Fruit fly (Drosophila melanogaster): ENCODE results near the gene CG8891.
A peak's percentile ranks its signal among the peaks of the same experiment; 100 is the strongest.

CG8891 gene

dm6 chr2L:5009306-5010030 lies 30.3 kb upstream of the CG8891 start, which contains the start of gene Rtnl1:
Gene Rtnl1, minus strand, starts transcription at chr2L:5009720.
- TF ChIP-seq CG11762 (GFP tag; optimal IDR thresholded peaks at IDR 0.05; ENCODE audit: insufficient read depth) (no peak), CG8319 (GFP tag; optimal IDR thresholded peaks at IDR 0.05) (no peak), CG6808 (GFP tag; optimal IDR thresholded peaks at IDR 0.05) (no peak), CG6792 (GFP tag; optimal IDR thresholded peaks at IDR 0.05) (no peak), fd59A (GFP tag; optimal IDR thresholded peaks at IDR 0.05) (no peak), CG9139 (GFP tag; optimal IDR thresholded peaks at IDR 0.05) (no peak), lz (GFP tag; optimal IDR thresholded peaks at IDR 0.05) (peak; percentile 35), CG6854 (GFP tag; optimal IDR thresholded peaks at IDR 0.05) (peak; percentile 54), ss (GFP tag; optimal IDR thresholded peaks at IDR 0.05) (peak in 1 of 2 experiments; percentile 42), esn (GFP tag; optimal IDR thresholded peaks at IDR 0.05) (peak; percentile 54), CG6163 (GFP tag; IDR thresholded peaks at IDR 0.05) (no peak), CG3919 (GFP tag; optimal IDR thresholded peaks at IDR 0.05) (peak; percentile 21), topi (GFP tag; optimal IDR thresholded peaks at IDR 0.05) (peak; percentile 12), CG10669 (GFP tag; optimal IDR thresholded peaks at IDR 0.05) (no peak), vri (GFP tag; optimal IDR thresholded peaks at IDR 0.05) (peak; percentile 30), svp (GFP tag) (no peak), OdsH (GFP tag; optimal IDR thresholded peaks at IDR 0.05) (no peak), dsx (GFP tag; optimal IDR thresholded peaks at IDR 0.05; ENCODE audit: poor library complexity, severe bottlenecking) (peak; percentile 4), Sox14 (GFP tag; optimal IDR thresholded peaks at IDR 0.05) (peak; percentile 23), CG16779 (tag; optimal IDR thresholded peaks at IDR 0.05) (peak; percentile 1), CG1621 (tag; optimal IDR thresholded peaks at IDR 0.05) (peak; percentile 2), CG15336 (GFP tag; IDR thresholded peaks at IDR 0.05) (0 out of 2 replicates have a peak, but pooled peaks have one; percentile 14), Eip78C (GFP tag) (peak; percentile 79), CG3032 (tag; optimal IDR thresholded peaks at IDR 0.05) (peak; percentile 17), Sox15 (GFP tag; optimal IDR thresholded peaks at IDR 0.05) (no peak)

dm6 chr2L:5007256-5007655 lies 28.1 kb upstream of the CG8891 start:
- TF ChIP-seq pdm3 (GFP tag; optimal IDR thresholded peaks at IDR 0.05), result peak; percentile 24
- peak; percentile 20; the same call in 1 of the 3 replicates for TF ChIP-seq CG6163 (GFP tag; IDR thresholded peaks at IDR 0.05)
- TF ChIP-seq CG1621 (tag; optimal IDR thresholded peaks at IDR 0.05), result no peak
- no peak for TF ChIP-seq acj6 (GFP tag; optimal IDR thresholded peaks at IDR 0.05)
- TF ChIP-seq CG3919 (GFP tag; optimal IDR thresholded peaks at IDR 0.05), result peak; percentile 16
- peak; percentile 8 for TF ChIP-seq fkh (GFP tag; optimal IDR thresholded peaks at IDR 0.05)
- TF ChIP-seq net (GFP tag; optimal IDR thresholded peaks at IDR 0.05), result no peak
- TF ChIP-seq OdsH (GFP tag; optimal IDR thresholded peaks at IDR 0.05), result peak; percentile 9
- TF ChIP-seq Sox15 (GFP tag; optimal IDR thresholded peaks at IDR 0.05), result no peak
- TF ChIP-seq ss (GFP tag; optimal IDR thresholded peaks at IDR 0.05), result no peak
- 0 out of 3 replicates have a peak, but pooled peaks have one; percentile 11 for TF ChIP-seq eg (GFP tag; IDR thresholded peaks at IDR 0.05)
- TF ChIP-seq vri (GFP tag; optimal IDR thresholded peaks at IDR 0.05), result peak; percentile 52
- TF ChIP-seq Eip93F (GFP tag; optimal IDR thresholded peaks at IDR 0.05), result no peak
- peak; percentile 69 for TF ChIP-seq Eip78C (GFP tag)
- TF ChIP-seq Sox14 (GFP tag; optimal IDR thresholded peaks at IDR 0.05), result no peak
- TF ChIP-seq CG32006 (GFP tag; optimal IDR thresholded peaks at IDR 0.05), result peak; percentile 7
- TF ChIP-seq esn (GFP tag; optimal IDR thresholded peaks at IDR 0.05), result peak; percentile 9
- TF ChIP-seq CG8319 (GFP tag; optimal IDR thresholded peaks at IDR 0.05), result no peak
- TF ChIP-seq cyc (GFP tag; optimal IDR thresholded peaks at IDR 0.05), result no peak
- 0 out of 2 replicates have a peak, but pooled peaks have one; percentile 15 for TF ChIP-seq CG15336 (GFP tag; IDR thresholded peaks at IDR 0.05)
- no peak for TF ChIP-seq Smox (GFP tag; optimal IDR thresholded peaks at IDR 0.05)
- TF ChIP-seq CG4318 (GFP tag; optimal IDR thresholded peaks at IDR 0.05), result no peak

DNA sequence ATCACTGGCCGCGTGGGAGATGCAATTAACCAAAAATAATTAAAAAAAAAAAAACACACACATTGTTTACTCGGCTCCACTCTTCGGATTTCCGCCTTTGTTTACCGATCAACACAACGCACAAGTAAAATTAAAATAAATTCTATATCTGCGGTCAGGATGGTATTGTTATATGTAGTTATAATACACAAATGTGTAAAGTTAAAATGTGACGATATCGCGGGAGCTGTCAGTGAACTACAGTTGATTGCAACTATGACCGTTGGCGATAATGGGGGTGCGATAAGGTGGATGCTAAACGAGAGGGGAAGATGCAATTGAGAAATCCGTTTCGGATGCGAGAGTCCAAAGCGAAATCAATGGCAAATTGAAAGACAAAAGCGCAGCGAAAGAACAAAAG lies 27.1 kb upstream of the CG8891 start:
- TF ChIP-seq CG16779 (tag; optimal IDR thresholded peaks at IDR 0.05), result no peak
- peak; percentile 10 for TF ChIP-seq vri (GFP tag; optimal IDR thresholded peaks at IDR 0.05)
- peak; percentile 70 for TF ChIP-seq svp (GFP tag)
- peak; percentile 70 for TF ChIP-seq Eip78C (GFP tag)
